Fruit fly (Drosophila melanogaster) whole organism, embryonic: ENCODE results near the gene chic.
A peak's percentile ranks its signal among the peaks of the same experiment; 100 is the strongest.

Experiments
- Ada2b ChIP-seq: fragments of 200-800 bp; sonication (Bioruptor generic); IDR thresholded peaks from 2 replicates; pipeline ENCODE4 v1.3.6; 2022; ENCODE audit warnings: missing biosample characterization, missing genetic modification characterization
- Atf-2 ChIP-seq: fragments of 200-800 bp; sonication (Bioruptor generic); optimal IDR thresholded peaks from 2 replicates; lab custom pipeline; 2016; ENCODE audit warnings: missing biosample characterization, missing genetic modification characterization
- CG10267 ChIP-seq: fragments of 200-800 bp; sonication (Bioruptor generic); optimal IDR thresholded peaks from 2 replicates; lab custom pipeline; 2018; ENCODE audit warnings: missing biosample characterization, mild to moderate bottlenecking, missing genetic modification characterization, moderate library complexity
- CG10321 ChIP-seq: fragments of 200-800 bp; sonication (Bioruptor generic); IDR thresholded peaks from 2 replicates; pipeline ENCODE4 v1.3.6; 2022; ENCODE audit warnings: missing biosample characterization, missing genetic modification characterization
- CG11085 ChIP-seq: fragments of 200-800 bp; sonication (Bioruptor generic); IDR thresholded peaks from 2 replicates; pipeline ENCODE4 v1.3.6; 2022; ENCODE audit warnings: missing biosample characterization, missing genetic modification characterization
- CG11696 ChIP-seq: fragments of 200-800 bp; sonication (Bioruptor generic); IDR thresholded peaks from 2 replicates; pipeline ENCODE4 v1.3.6; 2022; ENCODE audit warnings: missing biosample characterization, missing genetic modification characterization
- CG12942 ChIP-seq: fragments of 200-800 bp; sonication (Bioruptor generic); optimal IDR thresholded peaks from 3 replicates; lab custom pipeline; 2016; ENCODE audit warnings: missing biosample characterization, missing genetic modification characterization
- CG13287 ChIP-seq: fragments of 200-800 bp; sonication (Bioruptor generic); IDR thresholded peaks from 2 replicates; pipeline ENCODE4 v1.3.6; 2022; ENCODE audit warnings: missing biosample characterization, missing genetic modification characterization; ENCODE audit not compliant: partially characterized antibody
- CG17802 ChIP-seq: fragments of 200-800 bp; sonication (Bioruptor generic); optimal IDR thresholded peaks from 2 replicates; lab custom pipeline; 2018; ENCODE audit warnings: missing biosample characterization, mild to moderate bottlenecking, missing genetic modification characterization, moderate library complexity
- CG18011 ChIP-seq: fragments of 200-800 bp; sonication (Bioruptor generic); optimal IDR thresholded peaks from 2 replicates; lab custom pipeline; 2017; ENCODE audit warnings: missing biosample characterization, missing genetic modification characterization, mild to moderate bottlenecking, moderate library complexity, missing genotype
- CG30403 ChIP-seq: fragments of 200-800 bp; sonication (Bioruptor generic); optimal IDR thresholded peaks from 3 replicates; lab custom pipeline; 2016; ENCODE audit warnings: missing biosample characterization, missing genetic modification characterization
- CG3065 ChIP-seq: fragments of 200-800 bp; sonication (Bioruptor generic); optimal IDR thresholded peaks from 2 replicates; lab custom pipeline; 2016; ENCODE audit warnings: missing biosample characterization, missing genetic modification characterization
- CG31224 ChIP-seq: fragments of 200-800 bp; sonication (Bioruptor generic); IDR thresholded peaks from 2 replicates; pipeline ENCODE4 v1.3.6; 2022; ENCODE audit warnings: missing biosample characterization, missing genetic modification characterization
- CG34376 ChIP-seq: fragments of 200-800 bp; sonication (Bioruptor generic); optimal IDR thresholded peaks from 2 replicates; lab custom pipeline; 2018; ENCODE audit warnings: missing biosample characterization, mild to moderate bottlenecking, missing genetic modification characterization
- CG3838 ChIP-seq: fragments of 200-800 bp; sonication (Bioruptor generic); optimal IDR thresholded peaks from 3 replicates; lab custom pipeline; 2016; ENCODE audit warnings: missing biosample characterization, missing genetic modification characterization
- CG3995 ChIP-seq: fragments of 200-800 bp; sonication (Bioruptor generic); optimal IDR thresholded peaks from 3 replicates; lab custom pipeline; 2016; ENCODE audit warnings: missing biosample characterization, missing genetic modification characterization
- CG4404 ChIP-seq: fragments of 200-800 bp; sonication (Bioruptor generic); IDR thresholded peaks from 2 replicates; pipeline ENCODE4 v1.3.6; 2022; ENCODE audit warnings: missing biosample characterization, missing genetic modification characterization
- CG4854 ChIP-seq: fragments of 200-800 bp; sonication (Bioruptor generic); optimal IDR thresholded peaks from 2 replicates; lab custom pipeline; 2016; ENCODE audit warnings: missing biosample characterization, missing genetic modification characterization, inconsistent platforms
- CG6683 ChIP-seq: fragments of 200-800 bp; sonication (Bioruptor generic); optimal IDR thresholded peaks from 2 replicates; lab custom pipeline; 2017; ENCODE audit warnings: missing biosample characterization, mild to moderate bottlenecking, missing genetic modification characterization, missing genetic modification reagents
- CG7786 ChIP-seq: fragments of 200-800 bp; sonication (Bioruptor generic); optimal IDR thresholded peaks from 2 replicates; lab custom pipeline; 2016; ENCODE audit warnings: missing biosample characterization, missing genetic modification characterization
- CG9437 ChIP-seq: fragments of 200-800 bp; sonication (Bioruptor generic); optimal IDR thresholded peaks from 2 replicates; lab custom pipeline; 2018; ENCODE audit warnings: missing biosample characterization, mild to moderate bottlenecking, missing genetic modification characterization
- CG9797 ChIP-seq: fragments of 200-800 bp; sonication (Bioruptor generic); optimal IDR thresholded peaks from 3 replicates; lab custom pipeline; 2018; ENCODE audit warnings: missing biosample characterization, mild to moderate bottlenecking, missing genetic modification characterization
- Deaf1 ChIP-seq: fragments of 200-800 bp; optimal IDR thresholded peaks from 3 replicates; lab custom pipeline; 2019; ENCODE audit warnings: missing biosample characterization, mild to moderate bottlenecking, missing genetic modification characterization, moderate library complexity
- Dfd ChIP-seq, 2 experiments: fragments of >200 bp; optimal IDR thresholded peaks; 2 replicates each; lab custom pipeline; 2017; ENCODE audit warnings: missing biosample characterization in 2 of 2, missing genetic modification characterization in 2 of 2
- Doc3 ChIP-seq: fragments of 200-800 bp; sonication (Bioruptor generic); IDR thresholded peaks from 3 replicates; pipeline ENCODE4 v1.3.6; 2022; ENCODE audit warnings: missing biosample characterization, missing genetic modification characterization; ENCODE audit not compliant: partially characterized antibody
- Ets65A ChIP-seq: fragments of 200-800 bp; sonication (Bioruptor generic); peaks from one replicate; lab custom pipeline; 2016; ENCODE audit warnings: missing biosample characterization, missing genetic modification characterization
- H2.0 ChIP-seq: fragments of 200-800 bp; sonication (Bioruptor generic); IDR thresholded peaks from 2 replicates; pipeline ENCODE4 v1.3.6; 2022; ENCODE audit warnings: missing biosample characterization, missing genetic modification characterization
- Hr39 ChIP-seq: fragments of >200 bp; optimal IDR thresholded peaks from 2 replicates; lab custom pipeline; 2017
- Kr ChIP-seq: fragments of 200-800 bp; sonication (Bioruptor generic); optimal IDR thresholded peaks from 2 replicates; lab custom pipeline; 2017; ENCODE audit warnings: missing biosample characterization, mild to moderate bottlenecking, missing genetic modification characterization
- MBD-R2 ChIP-seq: fragments of 200-800 bp; sonication (Bioruptor generic); IDR thresholded peaks from 2 replicates; pipeline ENCODE4 v1.3.6; 2022; ENCODE audit warnings: missing biosample characterization, missing genetic modification characterization
- NK7.1 ChIP-seq: fragments of 200-800 bp; sonication (Bioruptor generic); optimal IDR thresholded peaks from 3 replicates; lab custom pipeline; 2016; ENCODE audit warnings: missing biosample characterization, missing genetic modification characterization
- Nf-YA ChIP-seq: fragments of 200-800 bp; sonication (Bioruptor generic); IDR thresholded peaks from 2 replicates; pipeline ENCODE4 v1.3.6; 2022; ENCODE audit warnings: missing biosample characterization, missing genetic modification characterization
- Nf-YB ChIP-seq: fragments of 200-800 bp; sonication (Bioruptor generic); optimal IDR thresholded peaks from 3 replicates; lab custom pipeline; 2019; ENCODE audit warnings: missing biosample characterization, mild to moderate bottlenecking, missing genetic modification characterization, moderate library complexity
- NfI ChIP-seq: fragments of 200-800 bp; sonication (Bioruptor generic); optimal IDR thresholded peaks from 3 replicates; lab custom pipeline; 2018; ENCODE audit warnings: missing biosample characterization, mild to moderate bottlenecking, missing genetic modification characterization, moderate library complexity
- Sry-δ ChIP-seq: fragments of 200-800 bp; sonication (Bioruptor generic); optimal IDR thresholded peaks from 2 replicates; lab custom pipeline; 2016; ENCODE audit warnings: missing biosample characterization, missing genetic modification characterization
- ash1 ChIP-seq: fragments of 200-800 bp; sonication (Bioruptor generic); optimal IDR thresholded peaks from 2 replicates; lab custom pipeline; 2018; ENCODE audit warnings: missing biosample characterization, mild to moderate bottlenecking, missing genetic modification characterization
- az2 ChIP-seq: fragments of 200-800 bp; sonication (Bioruptor generic); optimal IDR thresholded peaks from 3 replicates; lab custom pipeline; 2016; ENCODE audit warnings: missing biosample characterization, missing genetic modification characterization
- br ChIP-seq: fragments of >200 bp; optimal IDR thresholded peaks from 2 replicates; lab custom pipeline; 2017
- cg ChIP-seq: fragments of 200-800 bp; sonication (Bioruptor generic); optimal IDR thresholded peaks from 3 replicates; lab custom pipeline; 2019; ENCODE audit warnings: missing biosample characterization, mild to moderate bottlenecking, missing genetic modification characterization, moderate library complexity
- chinmo ChIP-seq: fragments of 200-800 bp; sonication (Bioruptor generic); IDR thresholded peaks from 4 replicates; pipeline ENCODE4 v1.3.6; 2022; ENCODE audit warnings: missing biosample characterization, missing genetic modification characterization; ENCODE audit not compliant: partially characterized antibody
- crc ChIP-seq: fragments of 200-800 bp; sonication (Bioruptor generic); optimal IDR thresholded peaks from 2 replicates; lab custom pipeline; 2016; ENCODE audit warnings: missing biosample characterization, missing genetic modification characterization
- crol ChIP-seq: fragments of 200-800 bp; sonication (Bioruptor generic); IDR thresholded peaks from 2 replicates; pipeline ENCODE4 v1.3.6; 2022; ENCODE audit warnings: missing biosample characterization, missing genetic modification characterization
- exex ChIP-seq: fragments of 200-800 bp; sonication (Bioruptor generic); optimal IDR thresholded peaks from 4 replicates; lab custom pipeline; 2018; ENCODE audit warnings: missing biosample characterization, mild to moderate bottlenecking, missing genetic modification characterization, moderate library complexity
- kay ChIP-seq: fragments of 200-800 bp; sonication (Bioruptor generic); optimal IDR thresholded peaks from 2 replicates; lab custom pipeline; 2016; ENCODE audit warnings: missing biosample characterization, missing genetic modification characterization
- mam ChIP-seq: fragments of 200-800 bp; sonication (Bioruptor generic); optimal IDR thresholded peaks from 3 replicates; lab custom pipeline; 2016; ENCODE audit warnings: missing biosample characterization, missing genetic modification characterization
- row ChIP-seq: fragments of 200-800 bp; sonication (Bioruptor generic); IDR thresholded peaks from 3 replicates; pipeline ENCODE4 v1.3.6; 2022; ENCODE audit warnings: missing biosample characterization, missing genetic modification characterization
- schlank ChIP-seq: fragments of 200-800 bp; sonication (Bioruptor generic); optimal IDR thresholded peaks from 2 replicates; lab custom pipeline; 2018; ENCODE audit warnings: missing biosample characterization, mild to moderate bottlenecking, missing genetic modification characterization
- sens-2 ChIP-seq: fragments of 200-800 bp; sonication (Bioruptor generic); IDR thresholded peaks from 2 replicates; pipeline ENCODE4 v1.3.6; 2022; ENCODE audit warnings: missing biosample characterization, missing genetic modification characterization
- seq ChIP-seq: fragments of 200-800 bp; sonication (Bioruptor generic); IDR thresholded peaks from 2 replicates; pipeline ENCODE4 v1.3.6; 2022; ENCODE audit warnings: missing biosample characterization, missing genetic modification characterization
- sob ChIP-seq: fragments of 200-800 bp; sonication (Bioruptor generic); IDR thresholded peaks from 2 replicates; pipeline ENCODE4 v1.3.6; 2022; ENCODE audit warnings: missing biosample characterization, missing genetic modification characterization
- unc-4 ChIP-seq: fragments of 200-800 bp; sonication (Bioruptor generic); IDR thresholded peaks from 2 replicates; pipeline ENCODE4 v1.3.6; 2022; ENCODE audit warnings: missing biosample characterization, missing genetic modification characterization; ENCODE audit not compliant: partially characterized antibody
- zen ChIP-seq: fragments of 200-800 bp; sonication (Bioruptor generic); optimal IDR thresholded peaks from 3 replicates; lab custom pipeline; 2018; ENCODE audit warnings: missing biosample characterization, mild to moderate bottlenecking, missing genetic modification characterization, moderate library complexity

chic gene

DNA sequence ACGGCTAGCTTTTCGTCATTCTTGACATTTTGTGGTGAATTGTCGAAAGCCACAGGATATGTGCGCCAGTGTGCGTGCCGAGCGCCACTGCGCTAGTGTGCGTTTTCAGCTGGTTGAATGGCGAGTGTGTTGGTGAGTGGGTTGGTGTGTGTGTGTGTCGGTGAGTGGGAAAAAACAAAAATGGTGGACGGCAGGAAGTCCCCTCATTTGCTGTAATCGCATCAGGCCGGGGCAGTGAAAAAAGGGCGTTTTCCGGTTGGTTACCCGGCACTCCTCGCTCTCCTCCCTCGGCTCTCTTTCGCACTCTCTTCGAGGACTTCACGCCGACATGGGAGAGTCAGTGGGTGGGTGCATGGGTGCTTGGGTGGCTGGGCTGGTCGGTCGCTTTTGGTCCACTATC lies 55.7 kb downstream of the chic start (continued):
- no peak for TF ChIP-seq NK7.1 (GFP tag; lab: Kevin White, UChicago)
- no peak for TF ChIP-seq zen
- peak; percentile 62 for TF ChIP-seq crol (GFP tag; lab: Robert Waterston, UW)
- TF ChIP-seq CG9437 (GFP tag; lab: Kevin White, UChicago), result no peak
- no peak for TF ChIP-seq CG7786 (GFP tag; lab: Kevin White, UChicago)
- TF ChIP-seq CG18011 (GFP tag; lab: Kevin White, UChicago), result no peak
- TF ChIP-seq schlank (tag; lab: Kevin White, UChicago), result no peak
- TF ChIP-seq Ada2b (GFP tag; lab: Robert Waterston, UW), result no peak
- TF ChIP-seq CG30403 (GFP tag; lab: Kevin White, UChicago), result no peak
- no peak for TF ChIP-seq chinmo (GFP tag; lab: Robert Waterston, UW)
- TF ChIP-seq ash1 (GFP tag; lab: Kevin White, UChicago), result no peak
- no peak for TF ChIP-seq crc (GFP tag; lab: Kevin White, UChicago)
- TF ChIP-seq CG12942, result no peak
- TF ChIP-seq CG4854, result no peak
- no peak for TF ChIP-seq Hr39
- no peak for TF ChIP-seq br (lab: Kevin White, UChicago)
- no peak for TF ChIP-seq CG3838 (GFP tag; lab: Kevin White, UChicago)
- no peak for TF ChIP-seq CG34376 (GFP tag; lab: Kevin White, UChicago)
- no peak for TF ChIP-seq mam (GFP tag; lab: Kevin White, UChicago)
- TF ChIP-seq CG3065 (GFP tag; lab: Kevin White, UChicago), result no peak
- TF ChIP-seq Nf-YA, result peak; percentile 53
- no peak for TF ChIP-seq CG9797
- no peak for TF ChIP-seq Kr (GFP tag; lab: Kevin White, UChicago)
- TF ChIP-seq CG17802 (tag; lab: Kevin White, UChicago), result no peak
- no peak for TF ChIP-seq NfI (GFP tag; lab: Kevin White, UChicago)
- no peak for TF ChIP-seq CG11696 (GFP tag; lab: Robert Waterston, UW)
- no peak for TF ChIP-seq Doc3
- TF ChIP-seq sens-2 (GFP tag; lab: Robert Waterston, UW), result no peak
- TF ChIP-seq CG10267, result no peak
- 0 out of 2 replicates have a peak, but pooled peaks have one; percentile 19 for TF ChIP-seq CG10321 (GFP tag; lab: Robert Waterston, UW)
- peak; percentile 74 for TF ChIP-seq Deaf1
- no peak for TF ChIP-seq az2 (GFP tag; lab: Kevin White, UChicago)
- peak; percentile 96 for TF ChIP-seq Nf-YB (GFP tag; lab: Kevin White, UChicago)
- TF ChIP-seq unc-4, result no peak
- TF ChIP-seq CG13287 (GFP tag; lab: Robert Waterston, UW), result no peak
- TF ChIP-seq exex (tag; lab: Kevin White, UChicago), result no peak
- TF ChIP-seq row (GFP tag; lab: Robert Waterston, UW), result no peak
- TF ChIP-seq CG11085 (GFP tag; lab: Robert Waterston, UW), result no peak
- peak; percentile 78; the same call in 1 of the 2 replicates for TF ChIP-seq seq (GFP tag; lab: Robert Waterston, UW)
- peak; percentile 19 for TF ChIP-seq Ets65A (GFP tag; lab: Kevin White, UChicago)
- no peak for TF ChIP-seq Dfd (GFP tag; optimal IDR thresholded peaks at IDR 0.05; lab: Kevin White, UChicago)
- no peak for TF ChIP-seq kay (GFP tag; lab: Kevin White, UChicago)
- no peak for TF ChIP-seq H2.0 (GFP tag; lab: Robert Waterston, UW)
- TF ChIP-seq MBD-R2 (GFP tag; lab: Robert Waterston, UW), result no peak
- TF ChIP-seq Sry-δ (GFP tag; lab: Kevin White, UChicago), result no peak
- TF ChIP-seq sob (GFP tag; lab: Robert Waterston, UW), result no peak
- TF ChIP-seq Atf-2 (GFP tag; lab: Kevin White, UChicago), result no peak
- TF ChIP-seq CG3995, result no peak
- no peak for TF ChIP-seq CG6683 (GFP tag; lab: Kevin White, UChicago)
- peak; percentile 82 for TF ChIP-seq cg (GFP tag; lab: Kevin White, UChicago)
- TF ChIP-seq CG31224 (GFP tag; lab: Robert Waterston, UW), result no peak
- no peak for TF ChIP-seq CG4404 (GFP tag; lab: Robert Waterston, UW)
